Worm (Caenorhabditis elegans) whole organism, L4 larva: ENCODE measurements around the gene syx-16.

Experiments used
- D1046.2 ChIP-seq: fragments of 200-800 bp; sonication (Bioruptor generic); IDR thresholded peaks from 2 replicates; pipeline ENCODE4 v1.3.6; 2022; ENCODE audit warnings: missing genetic modification characterization, missing compliant biosample characterization
- F10B5.3 ChIP-seq: sonication (generic microtip); optimal IDR thresholded peaks from 2 replicates; lab custom pipeline; 2016; ENCODE audit warnings: mild to moderate bottlenecking, missing genetic modification characterization, missing compliant biosample characterization
- F26F4.8 ChIP-seq: fragments of 200-800 bp; sonication (Bioruptor generic); conservative IDR thresholded peaks from 2 replicates; pipeline ENCODE4 v1.3.6; 2022; ENCODE audit warnings: missing genetic modification characterization, missing compliant biosample characterization
- F44E2.7 ChIP-seq: fragments of 200-800 bp; sonication (Bioruptor generic); IDR thresholded peaks from 2 replicates; pipeline ENCODE4 v2.1.2; 2022; ENCODE audit warnings: missing genetic modification characterization, missing compliant biosample characterization
- T26A8.4 ChIP-seq: fragments of 200-800 bp; sonication (Bioruptor generic); IDR thresholded peaks from 2 replicates; pipeline ENCODE4 v1.3.6; 2022; ENCODE audit warnings: missing genetic modification characterization, missing compliant biosample characterization
- Y105C5A.15 ChIP-seq: fragments of 200-800 bp; sonication (Bioruptor generic); IDR thresholded peaks from 2 replicates; pipeline ENCODE4 v1.3.6; 2022; ENCODE audit warnings: missing genetic modification characterization, missing compliant biosample characterization
- Y5F2A.4 ChIP-seq: fragments of 200-800 bp; sonication (Bioruptor generic); optimal IDR thresholded peaks from 2 replicates; lab custom pipeline; 2018; ENCODE audit warnings: mild to moderate bottlenecking, missing genetic modification characterization, missing compliant biosample characterization
- ZK546.5 ChIP-seq, 2 experiments: sonication (generic microtip); optimal IDR thresholded peaks; 2 replicates each; lab custom pipeline; 2017; ENCODE audit warnings: missing biosample characterization in 2 of 2, missing genetic modification characterization in 2 of 2
- aha-1 ChIP-seq: fragments of 150-350 bp; peaks from one replicate; lab custom pipeline; 2014; ENCODE audit warnings: missing biosample characterization, missing genetic modification characterization
- attf-4 ChIP-seq: sonication (generic microtip); optimal IDR thresholded peaks from 3 replicates; lab custom pipeline; 2017; ENCODE audit warnings: missing biosample characterization, missing genetic modification characterization
- ceh-32 ChIP-seq: sonication (generic microtip); optimal IDR thresholded peaks from 2 replicates; lab custom pipeline; 2016; ENCODE audit warnings: mild to moderate bottlenecking, missing genetic modification characterization, missing compliant biosample characterization; ENCODE audit not compliant: poor library complexity
- ceh-62 ChIP-seq: sonication (generic microtip); optimal IDR thresholded peaks from 2 replicates; lab custom pipeline; 2017; ENCODE audit warnings: missing biosample characterization, missing genetic modification characterization
- ceh-82 ChIP-seq: sonication (generic microtip); optimal IDR thresholded peaks from 2 replicates; lab custom pipeline; 2017; ENCODE audit warnings: missing biosample characterization, missing genetic modification characterization
- daf-16 ChIP-seq, 3 experiments: sonication (generic microtip); optimal IDR thresholded peaks; 2 replicates each; lab custom pipeline; 2016 to 2017; ENCODE audit warnings: missing genetic modification characterization in 3 of 3, missing genetic modification reagents in 3 of 3, mild to moderate bottlenecking in 2 of 3, missing compliant biosample characterization in 2 of 3, missing biosample characterization in 1 of 3, moderate library complexity in 1 of 3
- daf-19 ChIP-seq: fragments of 200-800 bp; sonication (Bioruptor generic); conservative IDR thresholded peaks from 2 replicates; pipeline ENCODE4 v1.3.6; 2022; ENCODE audit warnings: missing genetic modification characterization, missing compliant biosample characterization
- dmd-6 ChIP-seq: fragments of 200-800 bp; sonication (Bioruptor generic); IDR thresholded peaks from 2 replicates; pipeline ENCODE4 v1.3.6; 2022; ENCODE audit warnings: missing genetic modification reagents, missing genetic modification characterization, missing compliant biosample characterization
- dmd-9 ChIP-seq: fragments of 200-800 bp; sonication (Bioruptor generic); IDR thresholded peaks from 2 replicates; pipeline ENCODE4 v1.3.6; 2022; ENCODE audit warnings: missing genetic modification reagents, missing genetic modification characterization, missing compliant biosample characterization
- dpl-1 ChIP-seq: fragments of 150-350 bp; optimal IDR thresholded peaks from 2 replicates; lab custom pipeline; 2014; ENCODE audit warnings: missing biosample characterization, missing genetic modification reagents, missing genetic modification characterization
- egl-27 ChIP-seq: sonication (generic microtip); optimal IDR thresholded peaks from 3 replicates; lab custom pipeline; 2017; ENCODE audit warnings: missing biosample characterization, missing genetic modification reagents, missing genetic modification characterization
- egl-43 ChIP-seq: fragments of 200-800 bp; sonication (Bioruptor generic); IDR thresholded peaks from 2 replicates; pipeline ENCODE4 v1.3.6; 2022; ENCODE audit warnings: missing genetic modification reagents, missing genetic modification characterization, missing compliant biosample characterization
- fkh-10 ChIP-seq: fragments of 150-350 bp; optimal IDR thresholded peaks from 2 replicates; lab custom pipeline; 2014; ENCODE audit warnings: missing biosample characterization, missing genetic modification reagents, missing genetic modification characterization
- fos-1 ChIP-seq: fragments of 150-350 bp; optimal IDR thresholded peaks from 2 replicates; lab custom pipeline; 2014; ENCODE audit warnings: missing biosample characterization, missing genetic modification characterization
- hlh-11 ChIP-seq: fragments of 200-800 bp; sonication (Bioruptor generic); optimal IDR thresholded peaks from 2 replicates; lab custom pipeline; 2018; ENCODE audit warnings: mild to moderate bottlenecking, missing genetic modification characterization, missing compliant biosample characterization
- hlh-30 ChIP-seq: sonication (generic microtip); optimal IDR thresholded peaks from 2 replicates; lab custom pipeline; 2017; ENCODE audit warnings: antibody characterized with exemption, mild to moderate bottlenecking, missing genetic modification characterization, missing compliant biosample characterization; ENCODE audit not compliant: insufficient read depth
- hmg-1.1 ChIP-seq: fragments of 200-800 bp; sonication (Bioruptor generic); IDR thresholded peaks from 2 replicates; pipeline ENCODE4 v1.3.6; 2022; ENCODE audit warnings: missing genetic modification reagents, missing genetic modification characterization, missing compliant biosample characterization
- jun-1 ChIP-seq: fragments of 150-350 bp; optimal IDR thresholded peaks from 2 replicates; lab custom pipeline; 2014; ENCODE audit warnings: missing biosample characterization, missing genetic modification reagents, missing genetic modification characterization
- lin-1 ChIP-seq: fragments of 200-800 bp; sonication (Bioruptor generic); IDR thresholded peaks from 2 replicates; pipeline ENCODE4 v1.3.6; 2022; ENCODE audit warnings: missing genetic modification reagents, missing genetic modification characterization, missing compliant biosample characterization
- lir-3 ChIP-seq: sonication (generic microtip); optimal IDR thresholded peaks from 2 replicates; lab custom pipeline; 2016; ENCODE audit warnings: mild to moderate bottlenecking, missing genetic modification characterization, missing compliant biosample characterization
- lsy-2 ChIP-seq, 2 experiments: fragments of 150-350 bp in 1 of 2; sonication (generic microtip) in 1 of 2; optimal IDR thresholded peaks; 2 replicates each; lab custom pipeline; 2014 to 2017; ENCODE audit warnings: missing biosample characterization in 2 of 2, missing genetic modification characterization in 2 of 2
- madf-5 ChIP-seq, 2 experiments: fragments of 200-800 bp; sonication (Bioruptor generic); IDR thresholded peaks; 2 replicates each; pipeline ENCODE4 v1.3.6; 2022; ENCODE audit warnings: missing compliant biosample characterization in 2 of 2, missing genetic modification characterization in 2 of 2
- mxl-2 ChIP-seq: fragments of 200-800 bp; sonication (Bioruptor generic); conservative IDR thresholded peaks from 2 replicates; pipeline ENCODE4 v1.3.6; 2022; ENCODE audit warnings: missing genetic modification reagents, missing genetic modification characterization, missing compliant biosample characterization
- mxl-3 ChIP-seq: fragments of 200-800 bp; sonication (Bioruptor generic); optimal IDR thresholded peaks from 2 replicates; lab custom pipeline; 2018; ENCODE audit warnings: mild to moderate bottlenecking, missing genetic modification characterization, missing compliant biosample characterization
- nhr-10 ChIP-seq: fragments of 150-350 bp; optimal IDR thresholded peaks from 2 replicates; lab custom pipeline; 2014; ENCODE audit warnings: missing biosample characterization, missing genetic modification characterization
- nhr-102 ChIP-seq: sonication (generic microtip); optimal IDR thresholded peaks from 2 replicates; lab custom pipeline; 2016; ENCODE audit warnings: mild to moderate bottlenecking, missing genetic modification characterization, moderate library complexity, missing compliant biosample characterization
- nhr-11 ChIP-seq: fragments of 150-350 bp; optimal IDR thresholded peaks from 2 replicates; lab custom pipeline; 2014; ENCODE audit warnings: missing biosample characterization, missing genetic modification characterization
- nhr-237 ChIP-seq: sonication (generic microtip); optimal IDR thresholded peaks from 2 replicates; lab custom pipeline; 2017; ENCODE audit warnings: missing biosample characterization, missing genetic modification characterization
- nhr-25 ChIP-seq: sonication (generic microtip); optimal IDR thresholded peaks from 2 replicates; lab custom pipeline; 2017; ENCODE audit warnings: missing genetic modification characterization, mild to moderate bottlenecking, missing compliant biosample characterization, antibody characterized with exemption, moderate library complexity, borderline replicate concordance; ENCODE audit not compliant: insufficient read depth
- nhr-41 ChIP-seq: fragments of 200-800 bp; sonication (Bioruptor generic); IDR thresholded peaks from 2 replicates; pipeline ENCODE4 v1.3.6; 2022; ENCODE audit warnings: missing genetic modification reagents, missing genetic modification characterization, missing compliant biosample characterization
- pha-4 ChIP-seq, 2 experiments: fragments of 150-350 bp in 1 of 2; fragments of 200-800 bp in 1 of 2; sonication (Bioruptor generic) in 1 of 2; IDR thresholded peaks in 1 of 2; optimal IDR thresholded peaks in 1 of 2; 2 replicates each; pipeline versions ENCODE4 v1.3.6 to Lab custom; 2014 to 2022; ENCODE audit warnings: missing genetic modification characterization in 2 of 2, missing genetic modification reagents in 2 of 2, missing biosample characterization in 1 of 2, missing compliant biosample characterization in 1 of 2
- pqm-1 ChIP-seq: sonication (generic microtip); optimal IDR thresholded peaks from 2 replicates; lab custom pipeline; 2017; ENCODE audit warnings: missing biosample characterization, missing genetic modification characterization
- skn-1 ChIP-seq: fragments of 150-350 bp; optimal IDR thresholded peaks from 2 replicates; lab custom pipeline; 2014; ENCODE audit warnings: missing biosample characterization, missing genetic modification characterization
- snpc-1.2 ChIP-seq: fragments of 200-800 bp; sonication (Bioruptor generic); IDR thresholded peaks from 2 replicates; pipeline ENCODE4 v1.3.6; 2022; ENCODE audit warnings: missing genetic modification reagents, missing genetic modification characterization, missing compliant biosample characterization
- snpc-4 ChIP-seq: fragments of 150-350 bp; optimal IDR thresholded peaks from 2 replicates; lab custom pipeline; 2014; ENCODE audit warnings: missing biosample characterization, missing genetic modification characterization
- spr-3 ChIP-seq: fragments of 200-800 bp; sonication (Bioruptor generic); optimal IDR thresholded peaks from 2 replicates; lab custom pipeline; 2018; ENCODE audit warnings: mild to moderate bottlenecking, missing genetic modification characterization, missing compliant biosample characterization
- unc-130 ChIP-seq: sonication (generic microtip); optimal IDR thresholded peaks from 2 replicates; lab custom pipeline; 2016; ENCODE audit warnings: missing genetic modification reagents, missing genetic modification characterization, missing compliant biosample characterization
- unc-62 ChIP-seq, 3 experiments: fragments of 150-350 bp in 1 of 3; sonication (generic microtip); optimal IDR thresholded peaks in 2 of 3; peaks in 1 of 3; 1 replicate in 1 of 3; 2 replicates in 2 of 3; lab custom pipeline; 2014 to 2017; ENCODE audit warnings: missing biosample characterization in 3 of 3, missing genetic modification characterization in 3 of 3, missing genetic modification reagents in 3 of 3, missing genotype in 1 of 3
- zag-1 ChIP-seq: fragments of 150-350 bp; optimal IDR thresholded peaks from 2 replicates; lab custom pipeline; 2014; ENCODE audit warnings: missing biosample characterization, missing genetic modification characterization
- zfp-2 ChIP-seq: sonication (generic microtip); optimal IDR thresholded peaks from 2 replicates; lab custom pipeline; 2016; ENCODE audit warnings: mild to moderate bottlenecking, missing genetic modification characterization, missing compliant biosample characterization
- zfp-3 ChIP-seq: fragments of 200-800 bp; sonication (Bioruptor generic); conservative IDR thresholded peaks from 2 replicates; pipeline ENCODE4 v1.3.6; 2022; ENCODE audit warnings: missing genetic modification reagents, missing genetic modification characterization, missing compliant biosample characterization
- zip-11 ChIP-seq: fragments of 200-800 bp; sonication (Bioruptor generic); IDR thresholded peaks from 2 replicates; pipeline ENCODE4 v1.3.6; 2022; ENCODE audit warnings: missing genetic modification characterization, missing compliant biosample characterization

Gene syx-16

DNA sequence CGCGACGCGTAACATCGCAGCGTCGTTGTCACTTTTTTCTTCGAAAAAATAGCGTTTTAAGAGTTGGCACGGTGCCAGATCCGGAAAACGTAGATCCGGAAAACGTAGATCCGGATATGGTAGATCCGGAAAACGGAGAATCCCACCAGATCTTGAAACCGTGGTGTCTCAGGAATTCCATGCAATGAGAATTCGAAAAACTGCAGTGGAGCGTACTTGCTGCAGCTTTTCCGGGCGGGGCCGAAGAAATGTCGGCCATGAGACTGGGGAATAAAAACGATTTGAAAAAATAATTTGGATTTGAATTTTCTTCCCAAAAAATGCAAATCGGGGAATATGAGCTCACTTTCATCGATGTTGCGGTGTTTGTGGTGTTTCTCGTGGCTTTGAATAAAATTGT, 36.4 kb downstream of the syx-16 start, which contains the start of gene K10D2.5 (continued):
- TF ChIP-seq dpl-1 = peak; percentile 88
- 0 out of 2 replicates have a peak, but pooled peaks have one; percentile 55 for TF ChIP-seq daf-19 (GFP tag; lab: Robert Waterston, UW)
- TF ChIP-seq mxl-3 (GFP tag; lab: Kevin White, UChicago) = peak; percentile 95
- no peak for TF ChIP-seq attf-4 (tag; lab: Kevin White, UChicago)
- no peak for TF ChIP-seq ceh-82
- no peak for TF ChIP-seq ZK546.5 (tag; optimal IDR thresholded peaks at IDR 0.05; lab: Kevin White, UChicago)
- peak; percentile 24 for TF ChIP-seq fkh-10 (GFP tag; lab: Kevin White, UChicago)
- peak; percentile 98 for TF ChIP-seq unc-130 (GFP tag; lab: Kevin White, UChicago)
- peak in 1 of 2 experiments; percentile 71 for TF ChIP-seq daf-16 (GFP tag; optimal IDR thresholded peaks at IDR 0.05; lab: Kevin White, UChicago)
- peak; percentile 42 for TF ChIP-seq daf-16 (tag; optimal IDR thresholded peaks at IDR 0.05; lab: Kevin White, UChicago)
- peak in 1 of 2 experiments; percentile 91 for TF ChIP-seq unc-62 (GFP tag; optimal IDR thresholded peaks at IDR 0.05 in 1 of 2; lab: Kevin White, UChicago)
- TF ChIP-seq unc-62 (tag; optimal IDR thresholded peaks at IDR 0.05; lab: Kevin White, UChicago) = no peak
- TF ChIP-seq T26A8.4 = peak; percentile 80
- TF ChIP-seq nhr-237 (tag; lab: Kevin White, UChicago) = no peak
- TF ChIP-seq snpc-1.2 = peak; percentile 75
- peak; percentile 83; the same call in 1 of the 2 replicates for TF ChIP-seq mxl-2 (GFP tag; lab: Robert Waterston, UW)
- TF ChIP-seq Y105C5A.15 (GFP tag; lab: Robert Waterston, UW) = peak; percentile 87; the same call in 1 of the 2 replicates
- TF ChIP-seq spr-3 (GFP tag; lab: Kevin White, UChicago) = peak; percentile 1
- TF ChIP-seq egl-43 = peak; percentile 83
- 0 out of 2 replicates have a peak, but pooled peaks have one; percentile 12 for TF ChIP-seq nhr-41
- TF ChIP-seq zfp-2 (tag; lab: Kevin White, UChicago) = peak; percentile 40
- peak; percentile 71 for TF ChIP-seq hlh-30 (tag; lab: Kevin White, UChicago)
- no peak for TF ChIP-seq F44E2.7 (GFP tag; lab: Robert Waterston, UW)
- no peak for TF ChIP-seq egl-27 (tag; lab: Kevin White, UChicago)
- no peak for TF ChIP-seq F10B5.3 (tag; lab: Kevin White, UChicago)
- TF ChIP-seq lin-1 = peak; percentile 54
- TF ChIP-seq F26F4.8 (GFP tag; lab: Robert Waterston, UW) = no peak
- TF ChIP-seq zfp-3 (GFP tag; lab: Robert Waterston, UW) = peak; percentile 85
- peak; percentile 84 for TF ChIP-seq nhr-11 (tag; lab: Kevin White, UChicago)
- no peak for TF ChIP-seq zip-11
- TF ChIP-seq nhr-102 (tag; lab: Kevin White, UChicago) = peak; percentile 53
- peak; percentile 85 for TF ChIP-seq aha-1 (tag; lab: Kevin White, UChicago)
- TF ChIP-seq dmd-6 (GFP tag; lab: Robert Waterston, UW) = peak; percentile 91
- TF ChIP-seq hlh-11 (tag; lab: Kevin White, UChicago) = peak; percentile 76
- peak; percentile 71 for TF ChIP-seq nhr-25 (tag; lab: Kevin White, UChicago)
- no peak for TF ChIP-seq nhr-10 (tag; lab: Kevin White, UChicago)
- TF ChIP-seq hmg-1.1 (GFP tag; lab: Robert Waterston, UW) = peak; percentile 85
- no peak for TF ChIP-seq fos-1 (tag; lab: Kevin White, UChicago)
- TF ChIP-seq zag-1 (tag; lab: Kevin White, UChicago) = no peak
- TF ChIP-seq lsy-2 (tag; optimal IDR thresholded peaks at IDR 0.05; lab: Kevin White, UChicago) = peak; percentile 72 to 92
- TF ChIP-seq dmd-9 (GFP tag; lab: Robert Waterston, UW) = peak; percentile 97
- TF ChIP-seq jun-1 = no peak
- peak; percentile 95 for TF ChIP-seq D1046.2 (GFP tag; lab: Robert Waterston, UW)
- no peak for TF ChIP-seq Y5F2A.4
- no peak for TF ChIP-seq skn-1 (tag; lab: Kevin White, UChicago)
- no peak for TF ChIP-seq ceh-32 (tag; lab: Kevin White, UChicago)
- TF ChIP-seq ceh-62 (tag; lab: Kevin White, UChicago) = no peak
- no peak for TF ChIP-seq pha-4 (GFP tag; IDR thresholded peaks at IDR 0.05; lab: Robert Waterston, UW)
- peak; percentile 60 for TF ChIP-seq pha-4 (tag; optimal IDR thresholded peaks at IDR 0.05; lab: Kevin White, UChicago)
- peak; percentile 27 for TF ChIP-seq pqm-1 (tag; lab: Kevin White, UChicago)
- TF ChIP-seq madf-5 (GFP tag; IDR thresholded peaks at IDR 0.05; lab: Robert Waterston, UW) = peak; percentile 97
- TF ChIP-seq snpc-4 (tag; lab: Kevin White, UChicago) = no peak
- peak; percentile 4 for TF ChIP-seq lir-3 (tag; lab: Kevin White, UChicago)
